Worm (Caenorhabditis elegans) whole organism, L4/young adult: ENCODE data around the gene cept-2.
"Not testable (repeated sequence)": the region's sequence is repeated elsewhere in the genome, so short reads cannot be mapped to it uniquely, and the experiment has no call there.

ENCODE experiments used
- W03F9.2 ChIP-seq: fragments of 150-350 bp; optimal IDR thresholded peaks from 2 replicates; lab custom pipeline; 2014; ENCODE audit warnings: missing biosample characterization, missing genetic modification characterization
- dao-5 ChIP-seq: sonication (generic microtip); optimal IDR thresholded peaks from 2 replicates; lab custom pipeline; 2016; ENCODE audit warnings: missing genotype, missing genetic modification characterization, moderate library complexity, missing compliant biosample characterization
- him-1 ChIP-seq: sonication (generic microtip); optimal IDR thresholded peaks from 2 replicates; lab custom pipeline; 2016; ENCODE audit warnings: missing genotype, missing genetic modification reagents, missing genetic modification characterization, missing compliant biosample characterization

Gene cept-2

DNA sequence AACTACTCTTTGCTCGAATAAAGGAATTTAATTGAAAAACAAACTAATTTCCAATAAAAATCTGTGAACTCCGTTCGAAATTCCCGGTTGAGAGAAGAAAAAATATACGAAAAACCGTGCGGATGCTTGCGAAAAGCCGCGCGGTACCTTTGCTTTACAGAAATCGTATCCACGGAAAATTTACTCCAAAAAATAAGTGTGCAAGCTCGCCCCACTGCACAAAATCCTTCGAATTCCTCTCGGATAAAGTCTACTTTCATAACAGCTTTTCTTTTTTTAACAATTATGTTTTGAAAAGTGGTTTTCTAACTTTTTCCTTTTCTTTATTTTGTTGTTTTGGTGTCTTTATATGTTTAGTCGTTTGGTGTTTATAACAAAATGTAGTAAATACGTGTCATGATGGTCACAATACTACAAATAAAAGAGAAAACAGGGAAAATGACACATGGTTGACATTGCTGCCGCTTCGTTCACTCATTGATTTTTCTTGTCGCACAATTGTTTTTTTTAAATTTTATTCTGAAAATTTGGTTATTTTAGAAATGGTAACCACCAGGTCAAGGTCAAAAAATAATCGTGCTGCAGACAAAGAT lies at the start of gene cept-2:
cept-2 (plus strand) TSS at position 533 of the 593 bp plus-strand sequence.
- TF ChIP-seq W03F9.2 (tag; lab: Kevin White, UChicago): peak; percentile 97
- no peak for TF ChIP-seq dao-5 (tag; lab: Kevin White, UChicago)
- TF ChIP-seq him-1 (tag; lab: Kevin White, UChicago): peak; percentile 59

DNA sequence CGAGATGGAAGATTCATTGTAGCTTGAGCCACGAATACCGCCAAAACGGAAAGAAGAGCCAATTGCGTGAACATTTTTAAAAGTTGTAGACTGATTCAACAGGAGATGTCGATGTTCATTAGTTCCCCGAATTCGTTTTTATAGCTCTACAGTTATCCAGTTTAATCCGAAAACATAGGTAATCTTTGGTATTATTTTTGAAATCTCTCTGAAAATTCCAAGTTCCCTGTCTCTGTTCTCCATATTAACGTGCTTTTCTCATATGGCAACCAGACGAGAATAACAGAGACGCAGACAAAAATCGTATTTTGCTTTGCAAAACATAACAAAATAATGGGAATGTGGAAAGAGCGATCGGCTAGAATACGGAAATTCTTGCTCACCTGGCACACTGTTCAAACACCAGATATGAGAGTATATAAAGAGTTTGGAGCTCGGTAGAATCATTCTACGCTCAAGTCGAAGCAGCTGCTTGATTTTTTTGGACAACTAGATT lies 47.9 kb upstream of the cept-2 start, which contains the start of the genes spig-3 and F14D7.12:
spig-3 (minus strand) TSS at position 101 of the 496 bp plus-strand sequence.
F14D7.12 (plus strand) TSS at position 446 of the 496 bp plus-strand sequence.
- TF ChIP-seq W03F9.2 (tag; lab: Kevin White, UChicago): no peak
- TF ChIP-seq dao-5 (tag; lab: Kevin White, UChicago): no peak
- TF ChIP-seq him-1 (tag; lab: Kevin White, UChicago): no peak

DNA sequence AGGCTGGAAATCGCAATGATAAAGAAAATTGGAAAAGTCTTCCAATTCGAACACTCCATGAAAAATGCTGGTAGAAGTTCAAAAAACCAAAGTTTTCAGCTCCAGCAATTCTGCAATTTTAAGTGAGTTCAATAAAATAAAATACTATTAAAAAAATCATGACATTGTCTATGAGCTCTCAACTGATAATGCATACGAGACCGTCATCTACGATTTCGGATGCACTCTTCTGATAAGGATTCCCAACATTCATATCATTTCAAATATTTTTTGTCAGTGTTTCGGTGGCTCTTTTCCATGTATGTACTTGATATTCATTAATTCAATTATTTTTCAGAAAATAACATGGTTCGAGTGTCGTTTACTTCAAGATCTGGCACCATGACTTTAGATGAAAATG lies 46.5 kb upstream of the cept-2 start, which contains the start of gene F14D7.6:
F14D7.6 (plus strand) TSS at position 338 of the 400 bp plus-strand sequence.
- no peak for TF ChIP-seq dao-5 (tag; lab: Kevin White, UChicago)
- TF ChIP-seq him-1 (tag; lab: Kevin White, UChicago): no peak
- no peak for TF ChIP-seq W03F9.2 (tag; lab: Kevin White, UChicago)

DNA sequence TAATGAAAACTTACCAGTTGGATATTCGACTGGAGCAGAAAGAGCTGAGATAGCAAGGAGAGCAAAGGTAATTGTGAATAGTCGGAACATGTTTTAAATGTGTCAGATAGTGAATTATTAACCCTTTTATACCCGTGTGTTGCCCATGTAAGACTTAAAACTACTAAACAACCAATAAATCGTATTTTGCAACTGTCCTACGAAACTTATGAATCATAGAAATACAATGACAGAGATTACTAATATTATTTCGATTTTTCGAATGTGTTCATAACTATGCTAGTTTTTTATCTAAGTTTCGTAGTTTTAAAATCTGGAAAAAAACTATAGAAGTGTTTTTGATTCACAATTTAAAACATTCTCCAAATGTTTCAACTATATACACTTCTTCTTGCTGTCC lies 40.8 kb upstream of the cept-2 start, which contains the start of gene spig-4:
spig-4 (minus strand) TSS at position 101 of the 400 bp plus-strand sequence.
- TF ChIP-seq W03F9.2, dao-5, him-1 (tag; lab: Kevin White, UChicago): not testable (repeated sequence)

DNA sequence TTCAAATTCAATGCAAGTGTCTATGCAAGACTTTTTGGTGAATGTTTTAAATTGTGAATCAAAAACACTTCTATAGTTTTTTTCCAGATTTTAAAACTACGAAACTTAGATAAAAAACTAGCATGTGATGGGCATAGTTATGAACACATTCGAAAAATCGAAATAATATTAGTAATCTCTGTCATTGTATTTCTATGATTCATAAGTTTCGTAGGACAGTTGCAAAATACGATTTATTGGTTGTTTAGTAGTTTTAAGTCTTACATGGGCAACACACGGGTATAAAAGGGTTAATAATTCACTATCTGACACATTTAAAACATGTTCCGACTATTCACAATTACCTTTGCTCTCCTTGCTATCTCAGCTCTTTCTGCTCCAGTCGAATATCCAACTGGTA lies 39.4 kb upstream of the cept-2 start, which contains the start of gene spig-5:
spig-5 (plus strand) TSS at position 301 of the 400 bp plus-strand sequence.
- TF ChIP-seq him-1, W03F9.2, dao-5 (tag; lab: Kevin White, UChicago): not testable (repeated sequence)

DNA sequence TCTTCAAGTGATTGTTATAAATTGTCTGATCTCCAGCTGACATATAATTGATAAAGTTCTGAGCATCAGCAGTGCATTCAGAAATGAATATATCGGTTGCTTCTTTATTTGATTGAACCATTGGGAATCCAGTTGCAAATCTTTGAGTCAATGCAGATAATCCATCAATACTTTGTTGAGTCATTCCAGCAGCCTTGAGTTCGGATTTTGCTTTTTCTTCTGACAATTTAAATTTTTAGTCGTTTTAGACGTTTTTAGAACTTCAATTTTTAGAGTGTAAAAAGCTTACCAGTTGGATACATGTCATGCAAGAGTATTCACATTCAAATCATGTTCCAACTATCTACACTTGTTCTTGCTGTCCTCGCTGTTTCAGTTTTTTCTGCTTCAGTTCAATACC lies 37.9 kb upstream of the cept-2 start, which contains the start of gene F14D7.14:
F14D7.14 (plus strand) TSS at position 301 of the 400 bp plus-strand sequence.
- not testable (repeated sequence) for TF ChIP-seq him-1, dao-5, W03F9.2 (tag; lab: Kevin White, UChicago)

DNA sequence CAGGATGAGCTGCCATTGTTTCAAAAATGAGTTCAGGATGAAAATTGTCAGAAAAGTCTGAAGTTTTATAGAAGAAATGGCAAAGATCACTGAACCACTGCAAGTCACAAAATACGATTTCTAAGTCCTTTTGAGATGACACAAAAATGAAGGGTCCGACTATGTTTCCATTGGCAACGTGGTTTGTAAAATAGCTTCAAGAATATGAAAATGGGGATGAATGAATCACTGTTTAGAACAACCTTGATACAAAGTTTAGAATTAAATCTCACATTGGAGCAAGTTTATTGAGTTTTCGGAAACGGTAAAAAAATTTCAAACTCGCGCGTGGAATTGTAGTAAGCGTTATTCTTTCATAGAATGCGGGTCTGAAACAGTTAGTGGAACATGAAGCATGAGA lies 36.5 kb upstream of the cept-2 start, which contains the start of gene ddn-3:
ddn-3 (minus strand) TSS at position 101 of the 400 bp plus-strand sequence.
- TF ChIP-seq him-1 (tag; lab: Kevin White, UChicago) (no peak), W03F9.2 (tag; lab: Kevin White, UChicago) (no peak), dao-5 (tag; lab: Kevin White, UChicago) (no peak)

DNA sequence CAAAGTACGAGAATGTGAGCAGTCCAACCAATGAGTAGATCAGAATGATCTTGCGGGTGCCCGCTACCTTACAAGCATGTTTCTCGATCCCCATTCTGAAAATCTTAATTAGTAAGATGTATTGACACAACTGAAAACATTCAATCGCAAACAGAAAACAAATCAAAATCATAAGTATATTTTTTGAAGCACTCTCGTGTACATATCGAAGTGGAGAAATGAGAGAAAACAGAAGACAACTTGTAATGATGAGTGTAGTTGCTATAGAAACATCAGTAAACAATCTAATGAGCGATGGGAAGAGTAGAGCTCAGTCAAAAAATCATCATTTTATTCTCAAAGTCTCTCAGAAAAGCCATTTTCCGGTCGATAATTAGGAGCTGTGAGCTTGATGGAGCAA lies 34.9 kb upstream of the cept-2 start, which contains the start of gene F14D7.8:
F14D7.8 (minus strand) TSS at position 101 of the 400 bp plus-strand sequence.
- TF ChIP-seq W03F9.2 (tag; lab: Kevin White, UChicago) (no peak), dao-5 (tag; lab: Kevin White, UChicago) (no peak), him-1 (tag; lab: Kevin White, UChicago) (no peak)

DNA sequence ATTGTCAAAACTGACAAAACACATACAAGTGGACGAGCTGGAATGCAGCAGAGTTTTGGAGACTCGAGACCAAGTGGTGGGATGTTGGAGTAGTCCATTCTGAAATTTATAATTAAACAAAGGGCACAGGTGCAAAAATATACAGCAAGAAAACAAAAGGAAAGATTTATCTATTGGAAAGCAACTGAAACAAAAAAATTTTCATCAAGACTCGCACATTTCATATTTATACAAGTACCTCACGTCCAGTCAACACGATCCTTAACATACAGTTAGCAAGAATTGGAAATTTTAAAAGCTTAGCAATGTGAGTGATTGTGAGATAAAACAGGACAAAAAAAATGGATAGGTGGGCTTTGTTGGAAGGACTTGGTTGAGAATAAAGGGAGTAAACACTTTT lies 33.3 kb upstream of the cept-2 start, which contains the start of gene F47B8.1:
F47B8.1 (minus strand) TSS at position 101 of the 400 bp plus-strand sequence.
- TF ChIP-seq him-1 (tag; lab: Kevin White, UChicago): no peak
- no peak for TF ChIP-seq W03F9.2 (tag; lab: Kevin White, UChicago)
- TF ChIP-seq dao-5 (tag; lab: Kevin White, UChicago): no peak

DNA sequence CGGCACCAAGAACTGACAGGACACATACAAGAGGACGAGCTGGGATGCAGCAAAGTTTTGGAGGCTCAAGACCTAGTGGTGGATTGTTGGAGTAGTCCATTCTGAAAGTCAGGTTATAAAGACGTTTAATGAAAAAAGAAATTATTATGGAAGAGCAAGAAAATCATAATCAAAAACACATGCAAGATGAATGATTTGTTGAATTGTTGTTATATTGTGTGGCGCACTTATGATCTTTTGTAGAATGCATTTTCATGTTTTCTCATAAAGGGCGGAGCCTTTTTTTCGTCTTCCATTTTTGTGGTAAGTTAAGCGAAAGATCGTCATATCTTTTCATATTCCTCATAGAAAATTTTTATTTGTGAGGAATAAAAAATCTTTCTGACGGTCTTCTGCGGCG lies 31.0 kb upstream of the cept-2 start, which contains the start of gene F47B8.2:
F47B8.2 (minus strand) TSS at position 101 of the 400 bp plus-strand sequence.
- TF ChIP-seq W03F9.2 (tag; lab: Kevin White, UChicago): no peak
- TF ChIP-seq dao-5 (tag; lab: Kevin White, UChicago): no peak
- TF ChIP-seq him-1 (tag; lab: Kevin White, UChicago): no peak

DNA sequence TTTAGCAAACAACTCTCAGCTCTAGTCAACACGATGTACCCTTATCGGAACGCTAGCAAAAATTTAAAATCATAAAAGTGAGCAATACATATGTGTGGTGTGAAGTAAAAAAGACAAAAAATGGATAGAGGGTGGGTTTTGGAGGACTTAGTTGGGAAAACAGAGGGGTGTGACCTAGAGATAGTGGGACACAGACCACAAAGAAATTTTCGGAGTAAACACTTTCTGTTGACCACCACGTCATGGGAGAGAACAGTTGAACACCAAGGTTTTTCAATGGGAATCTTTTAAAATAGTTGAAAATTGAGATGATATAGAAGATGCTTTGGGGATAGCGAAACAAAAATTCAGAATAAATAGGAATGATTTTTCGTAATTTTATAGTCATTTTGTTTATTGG lies 30.4 kb upstream of the cept-2 start:
- TF ChIP-seq him-1 (tag; lab: Kevin White, UChicago) (no peak), W03F9.2 (tag; lab: Kevin White, UChicago) (no peak), dao-5 (tag; lab: Kevin White, UChicago) (no peak)

DNA sequence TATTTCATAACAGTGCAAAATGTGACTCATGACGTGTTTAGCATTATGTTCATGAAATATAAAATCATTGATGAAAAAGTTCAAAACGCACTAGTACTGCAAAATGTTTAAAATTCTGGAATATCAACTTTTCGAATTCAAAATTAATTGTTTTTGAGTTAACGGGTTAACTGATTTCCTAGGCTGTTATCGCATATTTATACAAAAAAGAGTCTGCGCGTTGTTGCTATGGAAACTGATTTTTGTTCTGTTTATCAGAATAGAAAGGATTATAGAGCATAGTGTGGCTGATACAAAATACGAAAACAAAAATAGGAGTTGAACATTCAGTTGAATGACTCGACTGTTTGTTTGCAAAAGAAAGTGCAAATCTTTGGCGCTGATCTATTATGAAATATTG lies 29.9 kb upstream of the cept-2 start:
- TF ChIP-seq W03F9.2 (tag; lab: Kevin White, UChicago) (no peak), him-1 (tag; lab: Kevin White, UChicago) (no peak), dao-5 (tag; lab: Kevin White, UChicago) (no peak)
